Worm (Caenorhabditis elegans) whole organism, mixed stage, embryonic: Measurements from ENCODE around the gene C06B3.7.
A peak's percentile ranks its signal among the peaks of the same experiment; 100 is the strongest.

Experiments used
- bed-3 ChIP-seq: fragments of 200-800 bp; sonication (Bioruptor generic); optimal IDR thresholded peaks from 3 replicates; lab custom pipeline; 2018; ENCODE audit warnings: mild to moderate bottlenecking, missing genetic modification characterization, moderate library complexity, missing compliant biosample characterization
- blmp-1 ChIP-seq: fragments of 150-350 bp; optimal IDR thresholded peaks from 2 replicates; lab custom pipeline; 2014; ENCODE audit warnings: missing biosample characterization, missing genetic modification characterization
- ceh-39 ChIP-seq: fragments of 150-350 bp; optimal IDR thresholded peaks from 2 replicates; lab custom pipeline; 2014; ENCODE audit warnings: missing biosample characterization, missing genetic modification characterization
- ceh-43 ChIP-seq: fragments of 200-800 bp; sonication (Bioruptor generic); optimal IDR thresholded peaks from 2 replicates; lab custom pipeline; 2018; ENCODE audit warnings: mild to moderate bottlenecking, missing genetic modification characterization, moderate library complexity, missing compliant biosample characterization
- ceh-83 ChIP-seq: fragments of 200-800 bp; sonication (Bioruptor generic); optimal IDR thresholded peaks from 2 replicates; lab custom pipeline; 2018; ENCODE audit warnings: mild to moderate bottlenecking, missing genetic modification characterization, missing compliant biosample characterization
- cnd-1 ChIP-seq: fragments of 200-800 bp; sonication (Bioruptor generic); optimal IDR thresholded peaks from 2 replicates; lab custom pipeline; 2018; ENCODE audit warnings: mild to moderate bottlenecking, missing genetic modification characterization, missing compliant biosample characterization
- drap-1 ChIP-seq: fragments of 200-800 bp; sonication (Bioruptor generic); optimal IDR thresholded peaks from 3 replicates; lab custom pipeline; 2018; ENCODE audit warnings: mild to moderate bottlenecking, missing genetic modification characterization, missing compliant biosample characterization
- elt-1 ChIP-seq: sonication (generic microtip); optimal IDR thresholded peaks from 2 replicates; lab custom pipeline; 2017; ENCODE audit warnings: missing genetic modification characterization, mild to moderate bottlenecking, missing compliant biosample characterization, antibody characterized with exemption, moderate library complexity, borderline replicate concordance; ENCODE audit not compliant: insufficient read depth
- elt-3 ChIP-seq: fragments of 150-350 bp; optimal IDR thresholded peaks from 2 replicates; lab custom pipeline; 2014; ENCODE audit warnings: missing biosample characterization, missing genetic modification characterization
- flh-1 ChIP-seq: fragments of 200-800 bp; sonication (Bioruptor generic); optimal IDR thresholded peaks from 2 replicates; lab custom pipeline; 2018; ENCODE audit warnings: mild to moderate bottlenecking, missing genetic modification characterization, moderate library complexity, missing compliant biosample characterization
- ham-2 ChIP-seq: fragments of 200-800 bp; sonication (Bioruptor generic); optimal IDR thresholded peaks from 2 replicates; lab custom pipeline; 2018; ENCODE audit warnings: mild to moderate bottlenecking, missing genetic modification characterization, missing compliant biosample characterization
- hlh-1 ChIP-seq: fragments of 150-350 bp; optimal IDR thresholded peaks from 2 replicates; lab custom pipeline; 2014; ENCODE audit warnings: missing biosample characterization, missing genetic modification reagents, missing genetic modification characterization
- lin-13 ChIP-seq: fragments of 150-350 bp; optimal IDR thresholded peaks from 2 replicates; lab custom pipeline; 2014; ENCODE audit warnings: missing biosample characterization, missing genetic modification characterization
- lsy-2 ChIP-seq: fragments of 150-350 bp; optimal IDR thresholded peaks from 2 replicates; lab custom pipeline; 2014; ENCODE audit warnings: missing biosample characterization, missing genetic modification characterization
- mab-5 ChIP-seq: fragments of 150-350 bp; optimal IDR thresholded peaks from 2 replicates; lab custom pipeline; 2014; ENCODE audit warnings: missing biosample characterization, missing genetic modification characterization
- mep-1 ChIP-seq: fragments of 150-350 bp; optimal IDR thresholded peaks from 2 replicates; lab custom pipeline; 2017; ENCODE audit warnings: missing biosample characterization, missing genetic modification reagents, missing genetic modification characterization, inconsistent platforms
- mls-2 ChIP-seq: sonication (generic microtip); optimal IDR thresholded peaks from 2 replicates; lab custom pipeline; 2016; ENCODE audit warnings: mild to moderate bottlenecking, missing genetic modification characterization, moderate library complexity, missing compliant biosample characterization
- nhr-12 ChIP-seq: fragments of 150-350 bp; optimal IDR thresholded peaks from 2 replicates; lab custom pipeline; 2014; ENCODE audit warnings: missing biosample characterization, missing genetic modification characterization
- nhr-2 ChIP-seq: fragments of 150-350 bp; optimal IDR thresholded peaks from 2 replicates; lab custom pipeline; 2014; ENCODE audit warnings: missing biosample characterization, missing genetic modification characterization
- nhr-237 ChIP-seq: fragments of 150-350 bp; optimal IDR thresholded peaks from 2 replicates; lab custom pipeline; 2014; ENCODE audit warnings: missing biosample characterization, missing genetic modification characterization
- nhr-28 ChIP-seq: fragments of 150-350 bp; optimal IDR thresholded peaks from 2 replicates; lab custom pipeline; 2014; ENCODE audit warnings: missing biosample characterization, missing genetic modification characterization
- nhr-76 ChIP-seq: sonication (generic microtip); optimal IDR thresholded peaks from 2 replicates; lab custom pipeline; 2017; ENCODE audit warnings: missing biosample characterization, missing genetic modification characterization
- pha-4 ChIP-seq: fragments of 150-350 bp; optimal IDR thresholded peaks from 2 replicates; lab custom pipeline; 2018; ENCODE audit warnings: missing biosample characterization, missing genetic modification reagents, missing genetic modification characterization
- sem-2 ChIP-seq: fragments of 200-800 bp; sonication (Bioruptor generic); optimal IDR thresholded peaks from 2 replicates; lab custom pipeline; 2018; ENCODE audit warnings: mild to moderate bottlenecking, missing genetic modification characterization, missing compliant biosample characterization
- snpc-4 ChIP-seq: fragments of 150-350 bp; optimal IDR thresholded peaks from 2 replicates; lab custom pipeline; 2014; ENCODE audit warnings: missing biosample characterization, missing genetic modification characterization
- tbx-8 ChIP-seq: fragments of 200-800 bp; sonication (Bioruptor generic); optimal IDR thresholded peaks from 2 replicates; lab custom pipeline; 2018; ENCODE audit warnings: mild to moderate bottlenecking, missing genetic modification characterization, moderate library complexity, missing compliant biosample characterization
- unc-120 ChIP-seq: sonication (generic microtip); optimal IDR thresholded peaks from 2 replicates; lab custom pipeline; 2017; ENCODE audit warnings: missing genetic modification characterization, missing compliant biosample characterization; ENCODE audit not compliant: poor library complexity, severe bottlenecking
- unc-39 ChIP-seq: fragments of 150-350 bp; optimal IDR thresholded peaks from 2 replicates; lab custom pipeline; 2014; ENCODE audit warnings: missing biosample characterization, missing genetic modification characterization
- unc-62 ChIP-seq: fragments of 150-350 bp; optimal IDR thresholded peaks from 2 replicates; lab custom pipeline; 2014; ENCODE audit warnings: missing biosample characterization, missing genetic modification reagents, missing genetic modification characterization
- zip-8 ChIP-seq: fragments of 150-350 bp; optimal IDR thresholded peaks from 2 replicates; lab custom pipeline; 2014; ENCODE audit warnings: missing biosample characterization, missing genetic modification characterization
- ztf-11 ChIP-seq: fragments of 150-350 bp; optimal IDR thresholded peaks from 2 replicates; lab custom pipeline; 2014; ENCODE audit warnings: missing biosample characterization, missing genetic modification characterization

Gene C06B3.7

DNA sequence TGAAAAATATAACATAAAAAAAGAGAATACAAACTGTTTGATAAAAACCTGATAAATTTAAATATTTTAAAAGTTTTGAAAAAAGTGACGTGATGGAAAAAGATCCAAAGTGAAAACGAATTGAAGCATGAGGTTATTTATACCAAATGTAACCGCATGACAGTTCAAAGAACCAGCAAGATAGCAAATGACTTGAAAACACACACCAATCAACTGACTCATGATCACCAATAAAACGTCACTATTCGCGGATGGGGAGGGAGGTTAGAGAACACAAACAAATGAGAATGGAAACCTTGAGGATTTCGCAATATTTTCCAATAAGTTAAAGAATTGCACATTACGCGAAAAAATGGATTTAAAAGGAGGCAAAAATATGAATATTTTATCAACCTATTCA lies at the start of gene C06B3.7:
C06B3.7 (plus strand) TSS at position 287 of the 400 bp plus-strand sequence.
- TF ChIP-seq unc-62 (GFP tag; lab: Kevin White, UChicago) (no peak), nhr-2 (tag; lab: Kevin White, UChicago) (no peak), nhr-76 (tag; lab: Kevin White, UChicago) (no peak), hlh-1 (tag; lab: Kevin White, UChicago) (no peak), lsy-2 (tag; lab: Kevin White, UChicago) (no peak), mep-1 (tag; lab: Kevin White, UChicago) (no peak), lin-13 (tag; lab: Kevin White, UChicago) (no peak), elt-1 (no peak), nhr-12 (tag; lab: Kevin White, UChicago) (no peak), flh-1 (GFP tag; lab: Kevin White, UChicago) (no peak), ceh-83 (no peak), mab-5 (tag; lab: Kevin White, UChicago) (no peak), unc-39 (tag; lab: Kevin White, UChicago) (no peak)

ce11 chrV:13862505-13862904 lies 47.0 kb upstream of the C06B3.7 start, which contains the start of gene srx-137:
TSS of gene srx-137 (plus strand) at chrV:13862805.
- TF ChIP-seq drap-1 (GFP tag; lab: Kevin White, UChicago) (no peak), ztf-11 (tag; lab: Kevin White, UChicago) (no peak), unc-120 (no peak), nhr-237 (tag; lab: Kevin White, UChicago) (no peak)

DNA sequence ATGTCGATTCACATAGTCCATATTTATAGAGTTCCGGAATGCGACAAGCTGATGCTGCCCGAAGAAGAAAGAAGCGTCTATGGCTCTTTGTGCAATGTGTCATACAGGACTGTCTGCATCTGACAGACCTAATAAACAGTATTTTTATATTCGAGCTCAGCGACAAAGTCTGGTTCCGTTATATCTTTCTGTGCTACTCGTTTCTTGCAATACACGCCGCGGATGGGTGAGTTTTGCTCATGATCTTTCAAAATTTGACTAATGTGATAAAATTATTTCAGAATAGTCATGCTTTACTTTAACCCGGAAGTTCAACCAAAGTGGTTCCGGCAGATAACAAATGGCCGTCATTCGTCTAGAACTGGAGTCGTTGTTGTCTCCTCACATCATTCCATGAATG lies 45.8 kb upstream of the C06B3.7 start:
- no peak for TF ChIP-seq blmp-1
- TF ChIP-seq nhr-76 (tag; lab: Kevin White, UChicago): no peak
- no peak for TF ChIP-seq drap-1 (GFP tag; lab: Kevin White, UChicago)
- TF ChIP-seq mls-2: no peak
- TF ChIP-seq snpc-4 (tag; lab: Kevin White, UChicago): no peak
- TF ChIP-seq flh-1 (GFP tag; lab: Kevin White, UChicago): no peak
- TF ChIP-seq pha-4 (tag; lab: Kevin White, UChicago): no peak
- TF ChIP-seq, all 35 proteins: peak for 0

ce11 chrV:13866353-13866752 lies 43.1 kb upstream of the C06B3.7 start, which contains the start of gene nhr-175:
TSS of gene nhr-175 (plus strand) at chrV:13866691.
- peak; percentile 91 for TF ChIP-seq elt-1
- TF ChIP-seq ham-2: peak; percentile 28
- no peak for TF ChIP-seq ceh-83

DNA sequence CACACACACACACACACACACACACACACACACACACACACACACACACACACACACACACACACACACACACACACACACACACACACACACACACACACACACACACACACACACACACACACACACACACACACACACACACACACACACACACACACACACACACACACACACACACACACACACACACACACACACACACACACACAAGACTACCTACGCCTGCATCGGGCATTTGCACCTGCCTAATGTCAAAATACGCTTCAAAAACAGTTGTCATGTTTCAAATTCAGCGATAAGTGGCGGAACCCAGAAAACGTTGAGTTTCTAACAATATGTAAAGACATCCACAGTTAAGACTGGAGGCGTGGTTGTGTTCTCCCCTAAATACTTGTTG lies 40.6 kb upstream of the C06B3.7 start:
- peak; percentile 11 for TF ChIP-seq tbx-8 (GFP tag; lab: Kevin White, UChicago)
- TF ChIP-seq sem-2 (GFP tag; lab: Kevin White, UChicago): peak; percentile 46
- peak; percentile 5 for TF ChIP-seq ceh-43
- TF ChIP-seq drap-1 (GFP tag; lab: Kevin White, UChicago): peak; percentile 50
- TF ChIP-seq ceh-83: peak; percentile 31
- TF ChIP-seq cnd-1 (tag; lab: Kevin White, UChicago): peak; percentile 58

ce11 chrV:13869551-13869950 lies 39.9 kb upstream of the C06B3.7 start:
- TF ChIP-seq nhr-76 (tag; lab: Kevin White, UChicago) (no peak), ceh-43 (no peak), elt-3 (tag; lab: Kevin White, UChicago) (no peak), bed-3 (no peak), nhr-28 (tag; lab: Kevin White, UChicago) (no peak), ceh-39 (no peak), blmp-1 (no peak), ceh-83 (no peak)

DNA sequence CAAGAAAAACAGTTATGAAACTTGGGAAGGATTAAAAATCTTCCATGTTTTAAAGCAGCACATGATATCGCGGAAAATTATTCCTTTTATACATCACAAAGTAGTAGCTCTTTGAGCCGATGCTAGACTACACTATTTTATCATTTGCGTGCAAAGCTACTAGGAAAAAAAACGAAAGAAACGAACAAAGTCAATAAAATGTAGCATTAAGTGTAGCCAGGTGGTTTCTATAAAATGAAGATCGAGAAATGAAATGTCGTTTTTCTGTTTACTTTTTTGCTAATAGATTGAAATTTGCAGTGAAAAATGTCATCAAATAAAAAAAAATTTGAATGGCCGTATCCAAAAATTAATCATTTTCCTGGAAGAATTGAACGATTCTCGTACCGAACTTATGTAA lies 36.6 kb upstream of the C06B3.7 start, which contains the start of gene cpt-5:
cpt-5 (plus strand) TSS at position 301 of the 400 bp plus-strand sequence.
- TF ChIP-seq nhr-12 (tag; lab: Kevin White, UChicago) (no peak), unc-39 (tag; lab: Kevin White, UChicago) (no peak), mep-1 (tag; lab: Kevin White, UChicago) (no peak), zip-8 (tag; lab: Kevin White, UChicago) (no peak), ceh-83 (no peak), ztf-11 (tag; lab: Kevin White, UChicago) (no peak), blmp-1 (no peak), ceh-43 (no peak)
